Worm (Caenorhabditis elegans) whole organism, L4 larva: Measurements from ENCODE around the gene R10F2.6.
A peak's percentile ranks its signal among the peaks of the same experiment; 100 is the strongest.

Source experiments
- Y48G9A.11 ChIP-seq: fragments of 200-800 bp; sonication (Bioruptor generic); IDR thresholded peaks from 2 replicates; pipeline ENCODE4 v1.3.6; 2022; ENCODE audit warnings: missing genetic modification reagents, missing genetic modification characterization, missing compliant biosample characterization
- Y5F2A.4 ChIP-seq: fragments of 200-800 bp; sonication (Bioruptor generic); optimal IDR thresholded peaks from 2 replicates; lab custom pipeline; 2018; ENCODE audit warnings: mild to moderate bottlenecking, missing genetic modification characterization, missing compliant biosample characterization
- ZK337.2 ChIP-seq: fragments of 200-800 bp; sonication (Bioruptor generic); IDR thresholded peaks from 2 replicates; pipeline ENCODE4 v1.3.6; 2022; ENCODE audit warnings: missing genetic modification reagents, missing genetic modification characterization, missing compliant biosample characterization
- aha-1 ChIP-seq: fragments of 150-350 bp; peaks from one replicate; lab custom pipeline; 2014; ENCODE audit warnings: missing biosample characterization, missing genetic modification characterization
- arid-1 ChIP-seq: fragments of 200-800 bp; sonication (Bioruptor generic); conservative IDR thresholded peaks from 2 replicates; pipeline ENCODE4 v1.3.6; 2022; ENCODE audit warnings: missing genetic modification reagents, missing genetic modification characterization, missing compliant biosample characterization
- ces-1 ChIP-seq: fragments of 150-350 bp; sonication (generic microtip); optimal IDR thresholded peaks from 4 replicates; lab custom pipeline; 2014; ENCODE audit warnings: missing biosample characterization, missing genetic modification reagents, missing genetic modification characterization
- ctbp-1 ChIP-seq: fragments of 200-800 bp; sonication (Bioruptor generic); IDR thresholded peaks from 2 replicates; pipeline ENCODE4 v1.3.6; 2022; ENCODE audit warnings: missing genetic modification reagents, missing genetic modification characterization, missing compliant biosample characterization
- daf-8 ChIP-seq: fragments of 200-800 bp; sonication (Bioruptor generic); IDR thresholded peaks from 2 replicates; pipeline ENCODE4 v1.3.6; 2022; ENCODE audit warnings: missing genetic modification characterization, missing compliant biosample characterization
- dmd-8 ChIP-seq: fragments of 200-800 bp; sonication (Bioruptor generic); IDR thresholded peaks from 2 replicates; pipeline ENCODE4 v1.3.6; 2022; ENCODE audit warnings: missing genetic modification characterization, missing compliant biosample characterization
- fkh-10 ChIP-seq: fragments of 150-350 bp; optimal IDR thresholded peaks from 2 replicates; lab custom pipeline; 2014; ENCODE audit warnings: missing biosample characterization, missing genetic modification reagents, missing genetic modification characterization
- fos-1 ChIP-seq: fragments of 150-350 bp; optimal IDR thresholded peaks from 2 replicates; lab custom pipeline; 2014; ENCODE audit warnings: missing biosample characterization, missing genetic modification characterization
- hif-1 ChIP-seq, 2 experiments: sonication (generic microtip); optimal IDR thresholded peaks; 2 replicates each; lab custom pipeline; 2016 to 2017; ENCODE audit warnings: missing compliant biosample characterization in 2 of 2, missing genetic modification characterization in 2 of 2, missing genetic modification reagents in 2 of 2, missing genotype in 2 of 2, mild to moderate bottlenecking in 1 of 2
- hlh-30 ChIP-seq: sonication (generic microtip); optimal IDR thresholded peaks from 2 replicates; lab custom pipeline; 2017; ENCODE audit warnings: antibody characterized with exemption, mild to moderate bottlenecking, missing genetic modification characterization, missing compliant biosample characterization; ENCODE audit not compliant: insufficient read depth
- hmg-1.1 ChIP-seq: fragments of 200-800 bp; sonication (Bioruptor generic); IDR thresholded peaks from 2 replicates; pipeline ENCODE4 v1.3.6; 2022; ENCODE audit warnings: missing genetic modification reagents, missing genetic modification characterization, missing compliant biosample characterization
- lim-7 ChIP-seq: fragments of 200-800 bp; sonication (Bioruptor generic); IDR thresholded peaks from 2 replicates; pipeline ENCODE4 v1.3.6; 2022; ENCODE audit warnings: missing genetic modification characterization, missing compliant biosample characterization
- lir-3 ChIP-seq: sonication (generic microtip); optimal IDR thresholded peaks from 2 replicates; lab custom pipeline; 2016; ENCODE audit warnings: mild to moderate bottlenecking, missing genetic modification characterization, missing compliant biosample characterization
- lsy-2 ChIP-seq, 2 experiments: fragments of 150-350 bp in 1 of 2; sonication (generic microtip) in 1 of 2; optimal IDR thresholded peaks; 2 replicates each; lab custom pipeline; 2014 to 2017; ENCODE audit warnings: missing biosample characterization in 2 of 2, missing genetic modification characterization in 2 of 2
- madf-5 ChIP-seq, 2 experiments: fragments of 200-800 bp; sonication (Bioruptor generic); IDR thresholded peaks; 2 replicates each; pipeline ENCODE4 v1.3.6; 2022; ENCODE audit warnings: missing compliant biosample characterization in 2 of 2, missing genetic modification characterization in 2 of 2
- mep-1 ChIP-seq: fragments of 150-350 bp; sonication (generic microtip); optimal IDR thresholded peaks from 3 replicates; lab custom pipeline; 2014; ENCODE audit warnings: missing biosample characterization, missing genetic modification characterization
- mes-2 ChIP-seq: sonication (generic microtip); optimal IDR thresholded peaks from 2 replicates; lab custom pipeline; 2016; ENCODE audit warnings: missing genotype, mild to moderate bottlenecking, missing genetic modification characterization, missing compliant biosample characterization; ENCODE audit not compliant: poor library complexity, severe bottlenecking
- nhr-111 ChIP-seq: fragments of 200-800 bp; sonication (Bioruptor generic); optimal IDR thresholded peaks from 2 replicates; lab custom pipeline; 2018; ENCODE audit warnings: mild to moderate bottlenecking, missing genetic modification characterization, missing compliant biosample characterization
- nhr-237 ChIP-seq: sonication (generic microtip); optimal IDR thresholded peaks from 2 replicates; lab custom pipeline; 2017; ENCODE audit warnings: missing biosample characterization, missing genetic modification characterization
- nhr-28 ChIP-seq: fragments of 150-350 bp; optimal IDR thresholded peaks from 2 replicates; lab custom pipeline; 2014; ENCODE audit warnings: missing biosample characterization, missing genetic modification characterization
- nhr-6 ChIP-seq: fragments of 150-350 bp; optimal IDR thresholded peaks from 2 replicates; lab custom pipeline; 2014; ENCODE audit warnings: missing biosample characterization, missing genetic modification characterization
- nhr-76 ChIP-seq: fragments of 150-350 bp; optimal IDR thresholded peaks from 2 replicates; lab custom pipeline; 2014; ENCODE audit warnings: missing biosample characterization, missing genetic modification characterization
- nhr-77 ChIP-seq: fragments of 150-350 bp; optimal IDR thresholded peaks from 2 replicates; lab custom pipeline; 2014; ENCODE audit warnings: missing biosample characterization, missing genetic modification characterization
- pha-4 ChIP-seq, 2 experiments: fragments of 150-350 bp in 1 of 2; fragments of 200-800 bp in 1 of 2; sonication (Bioruptor generic) in 1 of 2; IDR thresholded peaks in 1 of 2; optimal IDR thresholded peaks in 1 of 2; 2 replicates each; pipeline versions ENCODE4 v1.3.6 to Lab custom; 2014 to 2022; ENCODE audit warnings: missing genetic modification characterization in 2 of 2, missing genetic modification reagents in 2 of 2, missing biosample characterization in 1 of 2, missing compliant biosample characterization in 1 of 2
- php-3 ChIP-seq: fragments of 200-800 bp; sonication (Bioruptor generic); IDR thresholded peaks from 2 replicates; pipeline ENCODE4 v1.3.6; 2022; ENCODE audit warnings: missing genetic modification reagents, missing genetic modification characterization, missing compliant biosample characterization
- snpc-1.2 ChIP-seq: fragments of 200-800 bp; sonication (Bioruptor generic); IDR thresholded peaks from 2 replicates; pipeline ENCODE4 v1.3.6; 2022; ENCODE audit warnings: missing genetic modification reagents, missing genetic modification characterization, missing compliant biosample characterization
- snpc-4 ChIP-seq: fragments of 150-350 bp; optimal IDR thresholded peaks from 2 replicates; lab custom pipeline; 2014; ENCODE audit warnings: missing biosample characterization, missing genetic modification characterization
- spr-1 ChIP-seq: sonication (generic microtip); optimal IDR thresholded peaks from 2 replicates; lab custom pipeline; 2016; ENCODE audit warnings: mild to moderate bottlenecking, missing genetic modification characterization, missing compliant biosample characterization
- tra-1 ChIP-seq: fragments of 200-800 bp; sonication (Bioruptor generic); IDR thresholded peaks from 2 replicates; pipeline ENCODE4 v1.3.6; 2022; ENCODE audit warnings: missing genetic modification reagents, missing genetic modification characterization, missing compliant biosample characterization
- unc-130 ChIP-seq: sonication (generic microtip); optimal IDR thresholded peaks from 2 replicates; lab custom pipeline; 2016; ENCODE audit warnings: missing genetic modification reagents, missing genetic modification characterization, missing compliant biosample characterization
- unc-62 ChIP-seq, 3 experiments: fragments of 150-350 bp in 1 of 3; sonication (generic microtip); optimal IDR thresholded peaks in 2 of 3; peaks in 1 of 3; 1 replicate in 1 of 3; 2 replicates in 2 of 3; lab custom pipeline; 2014 to 2017; ENCODE audit warnings: missing biosample characterization in 3 of 3, missing genetic modification characterization in 3 of 3, missing genetic modification reagents in 3 of 3, missing genotype in 1 of 3
- zfp-2 ChIP-seq: sonication (generic microtip); optimal IDR thresholded peaks from 2 replicates; lab custom pipeline; 2016; ENCODE audit warnings: mild to moderate bottlenecking, missing genetic modification characterization, missing compliant biosample characterization

R10F2.6 gene

ce11 chrIII:2923012-2923411 is 20.9 kb downstream of the R10F2.6 start, which contains the start of gene R10F2.4:
Gene R10F2.4 (minus strand): TSS chrIII:2923112.
- TF ChIP-seq spr-1 (tag; lab: Kevin White, UChicago) = no peak
- TF ChIP-seq pha-4 (GFP tag; IDR thresholded peaks at IDR 0.05; lab: Robert Waterston, UW) = no peak
- TF ChIP-seq pha-4 (tag; optimal IDR thresholded peaks at IDR 0.05; lab: Kevin White, UChicago) = no peak
- no peak for TF ChIP-seq madf-5 (GFP tag; IDR thresholded peaks at IDR 0.05; lab: Robert Waterston, UW)
- TF ChIP-seq fos-1 (tag; lab: Kevin White, UChicago) = no peak
- no peak for TF ChIP-seq ZK337.2
- TF ChIP-seq hif-1 (tag; optimal IDR thresholded peaks at IDR 0.05; lab: Kevin White, UChicago) = no peak

ce11 chrIII:2920866-2921265 is 23.0 kb downstream of the R10F2.6 start:
- TF ChIP-seq ces-1 (GFP tag; lab: Kevin White, UChicago) = peak; percentile 61
- no peak for TF ChIP-seq hlh-30 (tag; lab: Kevin White, UChicago)
- TF ChIP-seq unc-130 = no peak

- TF ChIP-seq nhr-28 (tag; lab: Kevin White, UChicago) (no peak), nhr-76 (tag; lab: Kevin White, UChicago) (no peak), nhr-111 (no peak), mep-1 (tag; lab: Kevin White, UChicago) (no peak), nhr-6 (tag; lab: Kevin White, UChicago) (no peak), dmd-8 (GFP tag; lab: Robert Waterston, UW) (no peak)
Measured at ce11 chrIII:2920281-2920680, 23.6 kb downstream of the R10F2.6 start.

- TF ChIP-seq tra-1 (GFP tag; lab: Robert Waterston, UW) (0 out of 2 replicates have a peak, but pooled peaks have one; percentile 52), arid-1 (no peak), snpc-4 (tag; lab: Kevin White, UChicago) (no peak), zfp-2 (no peak), unc-62 (GFP tag; optimal IDR thresholded peaks at IDR 0.05 in 1 of 2; lab: Kevin White, UChicago) (peak in 1 of 2 experiments; percentile 93), unc-62 (tag; optimal IDR thresholded peaks at IDR 0.05; lab: Kevin White, UChicago) (no peak), snpc-1.2 (GFP tag; lab: Robert Waterston, UW) (no peak), nhr-77 (tag; lab: Kevin White, UChicago) (no peak), aha-1 (tag; lab: Kevin White, UChicago) (peak; percentile 84), Y5F2A.4 (GFP tag; lab: Kevin White, UChicago) (no peak)
- TF ChIP-seq, all 104 proteins: peak for 3
Measured at ce11 chrIII:2918655-2919054, 25.2 kb downstream of the R10F2.6 start.

- peak; percentile 27 for TF ChIP-seq fkh-10 (GFP tag; lab: Kevin White, UChicago)
- peak; percentile 40; the same call in 1 of the 2 replicates for TF ChIP-seq ctbp-1 (GFP tag; lab: Robert Waterston, UW)
- TF ChIP-seq lsy-2 (tag; optimal IDR thresholded peaks at IDR 0.05; lab: Kevin White, UChicago) = peak in 1 of 2 experiments; percentile 7
- no peak for TF ChIP-seq mes-2 (tag; lab: Kevin White, UChicago)
- peak; percentile 79 for TF ChIP-seq ces-1 (GFP tag; lab: Kevin White, UChicago)
Measured at ce11 chrIII:2914029-2914428, 29.9 kb downstream of the R10F2.6 start.

- no peak for TF ChIP-seq php-3
- TF ChIP-seq daf-8 (GFP tag; lab: Robert Waterston, UW) = no peak
- TF ChIP-seq Y48G9A.11 (GFP tag; lab: Robert Waterston, UW) = no peak
- no peak for TF ChIP-seq hmg-1.1 (GFP tag; lab: Robert Waterston, UW)
- TF ChIP-seq lim-7 (GFP tag; lab: Robert Waterston, UW) = no peak
- TF ChIP-seq lsy-2 (tag; optimal IDR thresholded peaks at IDR 0.05; lab: Kevin White, UChicago) = no peak
- no peak for TF ChIP-seq lir-3 (tag; lab: Kevin White, UChicago)
- TF ChIP-seq nhr-237 (tag; lab: Kevin White, UChicago) = no peak
Measured at ce11 chrIII:2912916-2913315, 31.0 kb downstream of the R10F2.6 start.
